Worm (Caenorhabditis elegans) whole organism, L1 larva: ENCODE results near the gene C04A2.15.

Experiments used
- hpl-2 ChIP-seq: fragments of 150-350 bp; optimal IDR thresholded peaks from 2 replicates; lab custom pipeline; 2014; ENCODE audit warnings: missing biosample characterization, missing genetic modification reagents, missing genetic modification characterization
- mep-1 ChIP-seq: fragments of 150-350 bp; optimal IDR thresholded peaks from 2 replicates; lab custom pipeline; 2014; ENCODE audit warnings: missing biosample characterization, missing genetic modification characterization
- nhr-237 ChIP-seq: fragments of 150-350 bp; optimal IDR thresholded peaks from 2 replicates; lab custom pipeline; 2014; ENCODE audit warnings: missing biosample characterization, missing genetic modification characterization
- nhr-90 ChIP-seq: sonication (generic microtip); optimal IDR thresholded peaks from 2 replicates; lab custom pipeline; 2016; ENCODE audit warnings: mild to moderate bottlenecking, missing genetic modification characterization, missing compliant biosample characterization; ENCODE audit not compliant: poor library complexity
- unc-62 ChIP-seq: fragments of 150-350 bp; optimal IDR thresholded peaks from 2 replicates; lab custom pipeline; 2014; ENCODE audit warnings: missing biosample characterization, missing genetic modification reagents, missing genetic modification characterization

ce11 chrII:6821118-6821517, 30.9 kb upstream of the C04A2.15 start:
- TF ChIP-seq nhr-90 (tag; lab: Kevin White, UChicago) (no peak), mep-1 (tag; lab: Kevin White, UChicago) (peak; percentile 51), hpl-2 (GFP tag; lab: Kevin White, UChicago) (no peak), unc-62 (GFP tag; lab: Kevin White, UChicago) (no peak), nhr-237 (tag; lab: Kevin White, UChicago) (no peak)
